Worm (Caenorhabditis elegans): Measurements from ENCODE around the gene Y49E10.29.

Gene Y49E10.29

DNA sequence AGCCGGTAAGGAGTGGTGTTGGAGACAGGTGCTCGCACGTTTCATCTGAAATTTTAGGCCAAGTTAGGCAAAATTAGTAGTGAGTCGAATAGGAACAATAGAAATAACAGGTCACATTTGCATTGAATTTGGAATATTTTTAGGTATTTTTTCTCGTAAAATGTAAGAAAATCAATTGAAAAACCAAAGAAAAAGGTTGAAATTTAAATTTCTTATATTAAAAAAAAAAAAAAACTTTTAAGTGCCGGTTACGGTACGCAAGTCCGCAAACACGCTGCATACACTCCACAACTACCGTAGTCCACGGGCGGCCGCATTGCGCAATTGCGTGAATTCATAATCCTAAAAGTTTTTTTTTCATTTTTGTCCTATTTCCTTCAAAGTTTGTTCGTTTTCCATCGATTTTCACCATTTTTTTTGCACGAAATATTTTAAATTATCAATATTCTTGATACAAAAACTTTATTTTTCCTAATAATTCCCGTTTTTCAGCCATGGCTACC is 26.7 kb downstream of the Y49E10.29 start, which contains the start of the genes Y111B2A.1 and Y111B2A.2:
TSS of gene Y111B2A.1 (minus strand) at position 51 of the 503 bp plus-strand sequence.
TSS of gene Y111B2A.2 (plus strand) at position 493 of the 503 bp plus-strand sequence.
- TF ChIP-seq nhr-47 (tag; optimal IDR thresholded peaks at IDR 0.05) (no peak), efl-1 (optimal IDR thresholded peaks at IDR 0.05) (no peak), efl-1 (GFP tag; optimal IDR thresholded peaks at IDR 0.05 in 1 of 2) (peak in 1 of 2 experiments; percentile 66), rnt-1 (tag; optimal IDR thresholded peaks at IDR 0.05) (no peak), ceh-8 (GFP tag; optimal IDR thresholded peaks at IDR 0.05) (no peak), mab-9 (GFP tag; IDR thresholded peaks at IDR 0.05) (no peak)

DNA sequence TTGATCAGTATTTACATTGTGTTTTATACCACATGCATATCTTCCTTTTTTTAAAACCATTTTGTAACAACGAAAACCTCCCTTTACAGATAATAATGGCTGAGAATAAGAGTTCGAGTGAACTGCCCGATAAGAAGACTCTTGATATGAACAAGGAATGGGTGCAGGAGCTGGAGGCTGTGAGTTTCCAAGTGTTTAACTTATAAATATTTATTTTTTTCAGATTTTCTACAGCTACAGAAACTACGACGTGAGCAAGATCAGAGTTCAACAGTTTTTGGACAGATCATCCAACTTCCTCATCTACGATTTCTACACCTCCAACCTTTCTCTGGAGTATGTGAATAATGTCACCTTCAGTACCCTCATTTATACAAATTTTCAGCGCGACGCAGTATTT is 27.5 kb downstream of the Y49E10.29 start, which contains the start of gene herd-1:
TSS of gene herd-1 (plus strand) at position 90 of the 400 bp plus-strand sequence.
- TF ChIP-seq elt-3 (tag; optimal IDR thresholded peaks at IDR 0.05) (no peak), zip-4 (GFP tag; optimal IDR thresholded peaks at IDR 0.05) (no peak), aha-1 (tag; optimal IDR thresholded peaks at IDR 0.05) (no peak), unc-86 (tag; optimal IDR thresholded peaks at IDR 0.05) (no peak), C16A3.4 (tag; optimal IDR thresholded peaks at IDR 0.05) (no peak), ama-1 (optimal IDR thresholded peaks at IDR 0.05) (no peak), nhr-11 (tag; optimal IDR thresholded peaks at IDR 0.05) (no peak), snpc-4 (tag; optimal IDR thresholded peaks at IDR 0.05) (no peak), blmp-1 (tag; optimal IDR thresholded peaks at IDR 0.05) (no peak), mep-1 (tag; optimal IDR thresholded peaks at IDR 0.05) (no peak), mdl-1 (tag; optimal IDR thresholded peaks at IDR 0.05) (no peak), sox-4 (tag; optimal IDR thresholded peaks at IDR 0.05) (no peak), alr-1 (tag; optimal IDR thresholded peaks at IDR 0.05; ENCODE audit: borderline replicate concordance) (no peak)

DNA sequence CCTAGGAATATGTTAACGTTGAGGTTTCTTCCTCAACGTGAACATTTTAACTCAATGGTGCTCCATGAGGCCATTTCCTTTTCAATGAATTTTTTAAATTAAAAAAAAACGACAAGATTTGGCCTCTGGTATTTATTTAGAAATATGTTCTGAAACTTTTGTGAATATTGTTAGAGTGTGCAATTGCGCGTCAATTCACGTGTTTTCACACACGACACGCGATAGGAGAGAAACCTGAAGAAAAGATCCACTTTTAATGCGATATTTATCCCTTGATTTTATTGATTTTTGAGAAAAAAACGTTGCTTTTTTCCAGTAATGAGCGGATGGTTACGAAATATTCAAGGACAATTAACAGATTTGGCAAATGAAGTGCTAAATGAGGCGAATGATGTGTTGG is 30.3 kb downstream of the Y49E10.29 start, which contains the start of gene sql-1:
TSS of gene sql-1 (plus strand) at position 313 of the 400 bp plus-strand sequence.
- no peak for TF ChIP-seq unc-30 (tag; optimal IDR thresholded peaks at IDR 0.05)
- no peak for TF ChIP-seq elt-2 (tag; optimal IDR thresholded peaks at IDR 0.05)
- TF ChIP-seq Y116A8C.19 (tag; optimal IDR thresholded peaks at IDR 0.05; ENCODE audit: borderline replicate concordance), result no peak
- TF ChIP-seq efl-3 (GFP tag; optimal IDR thresholded peaks at IDR 0.05), result no peak
- TF ChIP-seq nhr-20 (tag; optimal IDR thresholded peaks at IDR 0.05), result no peak
- TF ChIP-seq fkh-8 (tag; optimal IDR thresholded peaks at IDR 0.05), result no peak
- no peak for TF ChIP-seq nhr-85 (tag)
- no peak for TF ChIP-seq ets-5 (GFP tag; IDR thresholded peaks at IDR 0.05)
- TF ChIP-seq fkh-4 (tag; optimal IDR thresholded peaks at IDR 0.05; ENCODE audit: borderline replicate concordance), result no peak
- no peak for TF ChIP-seq tlp-1 (tag; optimal IDR thresholded peaks at IDR 0.05)
- peak; percentile 5 for TF ChIP-seq dsc-1 (tag; optimal IDR thresholded peaks at IDR 0.05)
- TF ChIP-seq unc-130 (tag; optimal IDR thresholded peaks at IDR 0.05), result peak; percentile 7
- TF ChIP-seq isw-1 (GFP tag; IDR thresholded peaks at IDR 0.05), result no peak
- no peak for TF ChIP-seq ztf-11 (tag; optimal IDR thresholded peaks at IDR 0.05)
- no peak for TF ChIP-seq snu-23 (GFP tag; optimal IDR thresholded peaks at IDR 0.05)
- no peak for TF ChIP-seq C34B4.2 (tag; optimal IDR thresholded peaks at IDR 0.05)
- no peak for TF ChIP-seq nhr-84 (tag; optimal IDR thresholded peaks at IDR 0.05)
- no peak for TF ChIP-seq hlh-4 (tag; optimal IDR thresholded peaks at IDR 0.05)
- no peak for TF ChIP-seq lin-39 (tag; optimal IDR thresholded peaks at IDR 0.05)
- peak; percentile 56 for TF ChIP-seq blmp-1 (tag; optimal IDR thresholded peaks at IDR 0.05)
- TF ChIP-seq ceh-88 (GFP tag; IDR thresholded peaks at IDR 0.05), result no peak
- TF ChIP-seq jun-1 (tag; optimal IDR thresholded peaks at IDR 0.05), result no peak
- no peak for TF ChIP-seq egl-27 (tag; optimal IDR thresholded peaks at IDR 0.05)
- no peak for TF ChIP-seq nhr-28 (tag; optimal IDR thresholded peaks at IDR 0.05)
- TF ChIP-seq ces-1 (GFP tag; optimal IDR thresholded peaks at IDR 0.05), result no peak
- no peak for TF ChIP-seq mab-9 (GFP tag; IDR thresholded peaks at IDR 0.05)
- TF ChIP-seq lin-14 (GFP tag; optimal IDR thresholded peaks at IDR 0.05), result no peak
- no peak for TF ChIP-seq ama-1 (optimal IDR thresholded peaks at IDR 0.05)
- no peak for TF ChIP-seq lin-13 (GFP tag; optimal IDR thresholded peaks at IDR 0.05)
- no peak for TF ChIP-seq snpc-4 (tag; optimal IDR thresholded peaks at IDR 0.05)
- TF ChIP-seq efl-1 (optimal IDR thresholded peaks at IDR 0.05), result peak; percentile 33 to 44
- TF ChIP-seq efl-1 (GFP tag; optimal IDR thresholded peaks at IDR 0.05 in 1 of 2), result peak; percentile 46 to 79
- TF ChIP-seq hlh-17 (GFP tag; optimal IDR thresholded peaks at IDR 0.05; ENCODE audit: borderline replicate concordance), result no peak
- TF ChIP-seq nhr-47 (tag; optimal IDR thresholded peaks at IDR 0.05), result no peak
- no peak for TF ChIP-seq nhr-237 (tag; optimal IDR thresholded peaks at IDR 0.05)
- no peak for TF ChIP-seq nhr-71 (tag; optimal IDR thresholded peaks at IDR 0.05)
- no peak for TF ChIP-seq pag-3 (tag; optimal IDR thresholded peaks at IDR 0.05; ENCODE audit: borderline replicate concordance, insufficient read depth)

Measured in whole organism, L1 larva.